Worm (Caenorhabditis elegans) whole organism, mixed stage, embryonic: ENCODE measurements around the gene lad-2.

ENCODE experiments used
- elt-3 ChIP-seq: fragments of 150-350 bp; optimal IDR thresholded peaks from 2 replicates; lab custom pipeline; 2014; ENCODE audit warnings: missing biosample characterization, missing genetic modification characterization
- lsy-2 ChIP-seq: fragments of 150-350 bp; optimal IDR thresholded peaks from 2 replicates; lab custom pipeline; 2014; ENCODE audit warnings: missing biosample characterization, missing genetic modification characterization
- nhr-237 ChIP-seq: fragments of 150-350 bp; optimal IDR thresholded peaks from 2 replicates; lab custom pipeline; 2014; ENCODE audit warnings: missing biosample characterization, missing genetic modification characterization
- nhr-28 ChIP-seq: fragments of 150-350 bp; optimal IDR thresholded peaks from 2 replicates; lab custom pipeline; 2014; ENCODE audit warnings: missing biosample characterization, missing genetic modification characterization
- nhr-76 ChIP-seq: sonication (generic microtip); optimal IDR thresholded peaks from 2 replicates; lab custom pipeline; 2017; ENCODE audit warnings: missing biosample characterization, missing genetic modification characterization
- snpc-4 ChIP-seq: fragments of 150-350 bp; optimal IDR thresholded peaks from 2 replicates; lab custom pipeline; 2014; ENCODE audit warnings: missing biosample characterization, missing genetic modification characterization
- unc-39 ChIP-seq: fragments of 150-350 bp; optimal IDR thresholded peaks from 2 replicates; lab custom pipeline; 2014; ENCODE audit warnings: missing biosample characterization, missing genetic modification characterization
- unc-62 ChIP-seq: fragments of 150-350 bp; optimal IDR thresholded peaks from 2 replicates; lab custom pipeline; 2014; ENCODE audit warnings: missing biosample characterization, missing genetic modification reagents, missing genetic modification characterization
- ztf-11 ChIP-seq: fragments of 150-350 bp; optimal IDR thresholded peaks from 2 replicates; lab custom pipeline; 2014; ENCODE audit warnings: missing biosample characterization, missing genetic modification characterization

DNA sequence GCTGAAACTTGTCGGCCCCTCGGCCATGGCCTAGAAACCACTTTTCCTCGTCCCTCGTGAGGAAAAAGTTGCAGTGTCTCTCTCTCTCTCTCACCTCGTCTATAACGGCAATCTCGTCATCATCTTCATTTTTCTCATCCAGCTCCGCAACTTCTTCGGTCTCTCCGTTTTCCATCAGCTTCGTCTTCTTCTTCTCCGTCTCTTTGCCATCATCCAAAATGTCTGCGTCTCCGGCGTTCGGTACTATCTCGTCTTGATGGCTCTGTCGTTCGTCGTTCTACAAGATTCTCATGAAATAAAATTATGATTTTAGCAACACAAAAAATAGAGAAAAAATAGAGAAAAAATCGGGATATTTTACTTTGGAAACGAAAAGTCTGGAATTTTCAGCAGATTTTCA is 23.2 kb upstream of the lad-2 start:
- TF ChIP-seq unc-62 (GFP tag; lab: Kevin White, UChicago) (no peak), nhr-28 (tag; lab: Kevin White, UChicago) (no peak), ztf-11 (no peak), elt-3 (no peak), nhr-76 (tag; lab: Kevin White, UChicago) (no peak), snpc-4 (tag; lab: Kevin White, UChicago) (no peak), nhr-237 (tag; lab: Kevin White, UChicago) (no peak), unc-39 (no peak), lsy-2 (tag; lab: Kevin White, UChicago) (no peak)
